Worm (Caenorhabditis elegans) whole organism, young adult: ENCODE measurements around the gene F34D10.3.

ENCODE experiments used
- B0019.2 ChIP-seq: fragments of 200-800 bp; sonication (Bioruptor generic); conservative IDR thresholded peaks from 2 replicates; pipeline ENCODE4 v1.3.6; 2022; ENCODE audit warnings: missing genetic modification reagents, missing genetic modification characterization, missing compliant biosample characterization
- D2030.7 ChIP-seq: fragments of 200-800 bp; sonication (Bioruptor generic); IDR thresholded peaks from 2 replicates; pipeline ENCODE4 v1.3.6; 2022; ENCODE audit warnings: missing genetic modification reagents, missing genetic modification characterization, missing compliant biosample characterization
- F22D6.2 ChIP-seq: sonication (generic microtip); optimal IDR thresholded peaks from 2 replicates; lab custom pipeline; 2016; ENCODE audit warnings: mild to moderate bottlenecking, missing genetic modification characterization, missing compliant biosample characterization
- F33H1.4 ChIP-seq: fragments of 200-800 bp; sonication (Bioruptor generic); IDR thresholded peaks from 2 replicates; pipeline ENCODE4 v1.3.6; 2022; ENCODE audit warnings: missing genetic modification reagents, missing genetic modification characterization, missing compliant biosample characterization
- F57C9.4 ChIP-seq: sonication (generic microtip); optimal IDR thresholded peaks from 2 replicates; lab custom pipeline; 2017; ENCODE audit warnings: mild to moderate bottlenecking, missing genetic modification characterization, missing compliant biosample characterization
- K12H6.12 ChIP-seq: fragments of 200-800 bp; sonication (Bioruptor generic); optimal IDR thresholded peaks from 2 replicates; lab custom pipeline; 2018; ENCODE audit warnings: mild to moderate bottlenecking, missing genetic modification characterization, missing compliant biosample characterization
- T26A5.8 ChIP-seq: sonication (generic microtip); optimal IDR thresholded peaks from 2 replicates; lab custom pipeline; 2016; ENCODE audit warnings: missing genetic modification characterization, missing compliant biosample characterization
- Y53F4B.3 ChIP-seq: fragments of 200-800 bp; sonication (Bioruptor generic); IDR thresholded peaks from 2 replicates; pipeline ENCODE4 v1.3.6; 2022; ENCODE audit warnings: missing genetic modification reagents, missing genetic modification characterization, missing compliant biosample characterization
- Y79H2A.3 ChIP-seq: fragments of 200-800 bp; sonication (Bioruptor generic); conservative IDR thresholded peaks from 2 replicates; pipeline ENCODE4 v1.3.6; 2022; ENCODE audit warnings: missing genetic modification reagents, missing genetic modification characterization, missing compliant biosample characterization
- ZK185.1 ChIP-seq: sonication (generic microtip); optimal IDR thresholded peaks from 2 replicates; lab custom pipeline; 2016; ENCODE audit warnings: mild to moderate bottlenecking, missing genetic modification characterization, missing compliant biosample characterization; ENCODE audit not compliant: poor library complexity, severe bottlenecking
- aptf-3 ChIP-seq: fragments of 200-800 bp; sonication (Bioruptor generic); IDR thresholded peaks from 2 replicates; pipeline ENCODE4 v1.3.6; 2022; ENCODE audit warnings: missing genetic modification characterization, missing compliant biosample characterization
- atf-7 ChIP-seq: sonication (generic microtip); optimal IDR thresholded peaks from 2 replicates; lab custom pipeline; 2017; ENCODE audit warnings: mild to moderate bottlenecking, missing genetic modification characterization, missing compliant biosample characterization
- attf-3 ChIP-seq: fragments of 200-800 bp; sonication (Bioruptor generic); conservative IDR thresholded peaks from 2 replicates; pipeline ENCODE4 v1.3.6; 2022; ENCODE audit warnings: missing genetic modification reagents, missing genetic modification characterization, missing compliant biosample characterization
- ceh-40 ChIP-seq: fragments of 200-800 bp; sonication (Bioruptor generic); IDR thresholded peaks from 2 replicates; pipeline ENCODE4 v1.3.6; 2022; ENCODE audit warnings: missing genetic modification characterization, missing compliant biosample characterization
- ceh-58 ChIP-seq: fragments of 200-800 bp; sonication (Bioruptor generic); IDR thresholded peaks from 2 replicates; pipeline ENCODE4 v1.3.6; 2022; ENCODE audit warnings: missing genetic modification characterization, missing compliant biosample characterization
- ceh-91 ChIP-seq: fragments of 200-800 bp; sonication (Bioruptor generic); IDR thresholded peaks from 2 replicates; pipeline ENCODE4 v1.3.6; 2022; ENCODE audit warnings: missing genetic modification reagents, missing genetic modification characterization, missing compliant biosample characterization
- dpl-1 ChIP-seq: fragments of 150-350 bp; optimal IDR thresholded peaks from 2 replicates; lab custom pipeline; 2014; ENCODE audit warnings: missing biosample characterization, missing genetic modification reagents, missing genetic modification characterization
- egrh-3 ChIP-seq: fragments of 200-800 bp; sonication (Bioruptor generic); IDR thresholded peaks from 2 replicates; pipeline ENCODE4 v1.3.6; 2022; ENCODE audit warnings: missing genetic modification reagents, missing genetic modification characterization, missing compliant biosample characterization
- fkh-3 ChIP-seq: sonication (generic microtip); optimal IDR thresholded peaks from 2 replicates; lab custom pipeline; 2016; ENCODE audit warnings: mild to moderate bottlenecking, missing genetic modification characterization, missing compliant biosample characterization
- hmg-20 ChIP-seq: fragments of 200-800 bp; sonication (Bioruptor generic); IDR thresholded peaks from 2 replicates; pipeline ENCODE4 v1.3.6; 2022; ENCODE audit warnings: missing genetic modification reagents, missing genetic modification characterization, missing compliant biosample characterization
- hrde-1 ChIP-seq: sonication (generic microtip); optimal IDR thresholded peaks from 2 replicates; lab custom pipeline; 2016; ENCODE audit warnings: missing genetic modification characterization, mild to moderate bottlenecking, missing compliant biosample characterization, moderate library complexity, missing genotype, missing genetic modification reagents, borderline replicate concordance
- let-607 ChIP-seq, 2 experiments: fragments of 200-800 bp in 1 of 2; sonication (Bioruptor generic) in 1 of 2; sonication (generic microtip) in 1 of 2; optimal IDR thresholded peaks; 2 replicates each; lab custom pipeline; 2016 to 2018; ENCODE audit warnings: mild to moderate bottlenecking in 2 of 2, missing compliant biosample characterization in 2 of 2, missing genetic modification characterization in 2 of 2, moderate library complexity in 2 of 2, missing genotype in 1 of 2
- madf-10 ChIP-seq: sonication (generic microtip); optimal IDR thresholded peaks from 2 replicates; lab custom pipeline; 2016; ENCODE audit warnings: mild to moderate bottlenecking, missing genetic modification characterization, missing compliant biosample characterization
- madf-8 ChIP-seq: fragments of 200-800 bp; sonication (Bioruptor generic); conservative IDR thresholded peaks from 2 replicates; pipeline ENCODE4 v1.3.6; 2022; ENCODE audit warnings: missing genetic modification reagents, missing genetic modification characterization, missing compliant biosample characterization
- mcd-1 ChIP-seq: fragments of 200-800 bp; sonication (Bioruptor generic); IDR thresholded peaks from 2 replicates; pipeline ENCODE4 v1.3.6; 2022; ENCODE audit warnings: missing genetic modification reagents, missing genetic modification characterization, missing compliant biosample characterization
- mel-28 ChIP-seq: sonication (generic microtip); optimal IDR thresholded peaks from 2 replicates; lab custom pipeline; 2016; ENCODE audit warnings: borderline replicate concordance, mild to moderate bottlenecking, missing genetic modification characterization, missing compliant biosample characterization
- mxl-1 ChIP-seq: sonication (generic microtip); optimal IDR thresholded peaks from 2 replicates; lab custom pipeline; 2016; ENCODE audit warnings: missing genetic modification characterization, missing compliant biosample characterization
- nfya-1 ChIP-seq: sonication (generic microtip); optimal IDR thresholded peaks from 2 replicates; lab custom pipeline; 2017; ENCODE audit warnings: antibody characterized with exemption, missing compliant biosample characterization, missing genetic modification characterization, borderline replicate concordance; ENCODE audit not compliant: insufficient read depth
- nhr-80 ChIP-seq: sonication (generic microtip); optimal IDR thresholded peaks from 2 replicates; lab custom pipeline; 2016; ENCODE audit warnings: missing genetic modification characterization, missing compliant biosample characterization
- sdz-38 ChIP-seq: sonication (generic microtip); optimal IDR thresholded peaks from 2 replicates; lab custom pipeline; 2016; ENCODE audit warnings: missing genotype, missing genetic modification characterization, missing compliant biosample characterization
- snpc-4 ChIP-seq, 5 experiments: fragments of 150-350 bp in 1 of 5; sonication (generic microtip) in 4 of 5; optimal IDR thresholded peaks; 2 replicates each; lab custom pipeline; 2014 to 2018; ENCODE audit warnings: missing genetic modification characterization in 5 of 5, missing biosample characterization in 3 of 5, antibody characterized with exemption in 2 of 5, mild to moderate bottlenecking in 2 of 5, missing compliant biosample characterization in 2 of 5, missing genotype in 2 of 5, moderate library complexity in 2 of 5, missing genetic modification reagents in 1 of 5
- ztf-22 ChIP-seq: fragments of 200-800 bp; sonication (Bioruptor generic); optimal IDR thresholded peaks from 2 replicates; lab custom pipeline; 2018; ENCODE audit warnings: mild to moderate bottlenecking, missing genetic modification characterization, moderate library complexity, missing compliant biosample characterization
- ztf-28 ChIP-seq: fragments of 200-800 bp; sonication (Bioruptor generic); IDR thresholded peaks from 2 replicates; pipeline ENCODE4 v1.3.6; 2022; ENCODE audit warnings: missing genetic modification reagents, missing genetic modification characterization, missing compliant biosample characterization

The F34D10.3 gene

DNA sequence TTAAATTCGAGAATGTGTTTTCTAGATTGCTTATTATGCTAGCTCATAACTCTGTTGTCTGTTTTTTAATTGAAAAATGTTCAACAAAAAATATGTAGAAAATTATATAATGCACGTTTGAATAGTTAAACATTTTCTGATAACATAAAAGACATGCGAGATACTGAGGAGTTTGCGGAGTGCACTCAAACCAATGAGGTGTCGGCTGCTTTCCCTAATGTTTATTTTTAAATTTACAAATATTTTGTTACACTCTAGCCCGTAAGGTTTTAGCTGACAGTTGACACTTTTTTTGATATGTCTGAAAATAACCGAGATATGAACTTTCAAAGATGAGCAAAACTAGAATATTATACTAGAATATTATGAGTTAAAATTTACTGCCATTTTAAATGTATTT, 30.5 kb downstream of the F34D10.3 start:
- TF ChIP-seq snpc-4 (GFP tag; optimal IDR thresholded peaks at IDR 0.05; lab: Kevin White, UChicago), result no peak
- peak in 3 of 4 experiments; percentile 46 to 81 (median 59) for TF ChIP-seq snpc-4 (tag; optimal IDR thresholded peaks at IDR 0.05; lab: Kevin White, UChicago)
- no peak for TF ChIP-seq atf-7 (tag; lab: Kevin White, UChicago)

DNA sequence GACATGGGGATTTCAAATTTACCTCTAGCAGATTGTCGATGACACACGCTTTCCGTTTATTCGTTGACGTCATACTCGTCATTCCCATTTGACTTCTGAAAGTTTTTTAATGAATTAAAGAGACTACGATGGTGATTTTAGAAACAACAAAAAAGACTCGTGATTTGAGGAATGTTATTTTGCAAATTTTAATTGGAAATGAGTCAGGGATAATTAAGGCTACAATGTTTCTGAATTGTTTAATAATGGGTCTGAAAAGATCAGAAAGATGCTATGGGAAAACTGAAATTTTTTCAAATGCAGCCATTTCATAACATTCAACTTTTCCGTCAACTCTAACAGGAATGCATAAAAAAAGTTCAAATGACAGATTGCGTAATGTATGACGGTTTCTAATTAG, 31.4 kb downstream of the F34D10.3 start, which contains the start of gene C44F1.1:
Gene C44F1.1 (minus strand): TSS at position 101 of the 400 bp plus-strand sequence.
- TF ChIP-seq T26A5.8 (tag; lab: Kevin White, UChicago) (no peak), F22D6.2 (tag; lab: Kevin White, UChicago) (no peak), mcd-1 (GFP tag; lab: Robert Waterston, UW) (no peak), egrh-3 (no peak), F33H1.4 (GFP tag; lab: Robert Waterston, UW) (no peak), ZK185.1 (tag; lab: Kevin White, UChicago) (no peak), mxl-1 (tag; lab: Kevin White, UChicago) (no peak), Y79H2A.3 (GFP tag; lab: Robert Waterston, UW) (no peak), sdz-38 (tag; lab: Kevin White, UChicago) (no peak), aptf-3 (no peak), madf-10 (tag; lab: Kevin White, UChicago) (no peak), madf-8 (GFP tag; lab: Robert Waterston, UW) (no peak), K12H6.12 (tag; lab: Kevin White, UChicago) (no peak), ztf-22 (no peak)
- TF ChIP-seq, all 124 proteins: peak for 0

ce11 chrIII:3768200-3768599, 34.1 kb downstream of the F34D10.3 start, which contains the start of gene gmeb-3:
gmeb-3 (plus strand) TSS chrIII:3768500.
- no peak for TF ChIP-seq nfya-1 (tag; lab: Kevin White, UChicago)
- no peak for TF ChIP-seq mel-28 (tag; lab: Kevin White, UChicago)
- no peak for TF ChIP-seq dpl-1 (GFP tag; lab: Kevin White, UChicago)
- TF ChIP-seq hmg-20 (GFP tag; lab: Robert Waterston, UW), result no peak
- TF ChIP-seq atf-7 (tag; lab: Kevin White, UChicago), result no peak
- TF ChIP-seq B0019.2 (GFP tag; lab: Robert Waterston, UW), result no peak
- TF ChIP-seq nhr-80 (tag; lab: Kevin White, UChicago), result no peak
- TF ChIP-seq madf-8 (GFP tag; lab: Robert Waterston, UW), result no peak
- TF ChIP-seq hrde-1, result no peak
- TF ChIP-seq let-607 (tag; optimal IDR thresholded peaks at IDR 0.05; lab: Kevin White, UChicago), result no peak
- TF ChIP-seq F57C9.4 (tag; lab: Kevin White, UChicago), result no peak
- TF ChIP-seq snpc-4 (GFP tag; optimal IDR thresholded peaks at IDR 0.05; lab: Kevin White, UChicago), result no peak
- no peak for TF ChIP-seq snpc-4 (tag; optimal IDR thresholded peaks at IDR 0.05; lab: Kevin White, UChicago)
- TF ChIP-seq fkh-3 (tag; lab: Kevin White, UChicago), result no peak
- no peak for TF ChIP-seq mcd-1 (GFP tag; lab: Robert Waterston, UW)

ce11 chrIII:3770370-3770769, 36.3 kb downstream of the F34D10.3 start:
- TF ChIP-seq ceh-40 (GFP tag; lab: Robert Waterston, UW) (0 out of 2 replicates have a peak, but pooled peaks have one; percentile 20), ceh-91 (peak; percentile 70; the same call in 1 of the 2 replicates), ztf-28 (GFP tag; lab: Robert Waterston, UW) (0 out of 2 replicates have a peak, but pooled peaks have one; percentile 32), D2030.7 (GFP tag; lab: Robert Waterston, UW) (peak; percentile 16; the same call in 1 of the 2 replicates), attf-3 (GFP tag; lab: Robert Waterston, UW) (peak; percentile 76; the same call in 1 of the 2 replicates), Y53F4B.3 (peak; percentile 100; the same call in 1 of the 2 replicates), egrh-3 (peak; percentile 96), ceh-58 (GFP tag; lab: Robert Waterston, UW) (0 out of 2 replicates have a peak, but pooled peaks have one; percentile 81)
